Fruit fly (Drosophila melanogaster) whole organism, pupa: ENCODE measurements around the gene Ranbp21.

Experiments used
- CG10348 ChIP-seq: fragments of 200-800 bp; sonication (Bioruptor generic); IDR thresholded peaks from 2 replicates; pipeline ENCODE4 v1.3.6; 2022; ENCODE audit warnings: missing biosample characterization, missing genetic modification characterization
- CG12605 ChIP-seq: fragments of 200-800 bp; sonication (Bioruptor generic); IDR thresholded peaks from 2 replicates; pipeline ENCODE4 v1.3.6; 2022; ENCODE audit warnings: missing biosample characterization, missing genetic modification characterization
- CG13204 ChIP-seq: fragments of 200-800 bp; sonication (Bioruptor generic); optimal IDR thresholded peaks from 2 replicates; lab custom pipeline; 2018; ENCODE audit warnings: missing biosample characterization, mild to moderate bottlenecking, missing genetic modification characterization, moderate library complexity
- CG14655 ChIP-seq: fragments of 200-800 bp; sonication (Bioruptor generic); optimal IDR thresholded peaks from 3 replicates; lab custom pipeline; 2017; ENCODE audit warnings: mild to moderate bottlenecking, missing biosample characterization, missing genetic modification reagents, missing genetic modification characterization
- CG15710 ChIP-seq: fragments of 200-800 bp; sonication (Bioruptor generic); optimal IDR thresholded peaks from 2 replicates; lab custom pipeline; 2018; ENCODE audit warnings: missing biosample characterization, mild to moderate bottlenecking, missing genetic modification characterization, moderate library complexity
- CG17806 ChIP-seq: fragments of 200-800 bp; sonication (Bioruptor generic); optimal IDR thresholded peaks from 2 replicates; lab custom pipeline; 2018; ENCODE audit warnings: missing biosample characterization, mild to moderate bottlenecking, missing genetic modification characterization, moderate library complexity
- CG32121 ChIP-seq: fragments of 200-800 bp; sonication (Bioruptor generic); IDR thresholded peaks from 2 replicates; pipeline ENCODE4 v1.3.6; 2022; ENCODE audit warnings: missing biosample characterization, missing genetic modification characterization
- CG34367 ChIP-seq: fragments of 200-800 bp; sonication (Bioruptor generic); optimal IDR thresholded peaks from 2 replicates; lab custom pipeline; 2018; ENCODE audit warnings: missing biosample characterization, mild to moderate bottlenecking, missing genetic modification characterization
- CG4496 ChIP-seq: fragments of 200-800 bp; sonication (Bioruptor generic); IDR thresholded peaks from 3 replicates; pipeline ENCODE4 v1.3.6; 2022; ENCODE audit warnings: missing biosample characterization, missing genetic modification characterization
- CG8159 ChIP-seq: fragments of 200-800 bp; sonication (Bioruptor generic); optimal IDR thresholded peaks from 3 replicates; lab custom pipeline; 2018; ENCODE audit warnings: missing biosample characterization, mild to moderate bottlenecking, missing genetic modification characterization, moderate library complexity
- CG8301 ChIP-seq: fragments of 200-800 bp; sonication (Bioruptor generic); optimal IDR thresholded peaks from 2 replicates; lab custom pipeline; 2018; ENCODE audit warnings: missing biosample characterization, mild to moderate bottlenecking, missing genetic modification characterization
- CG9948 ChIP-seq: fragments of 200-800 bp; sonication (Bioruptor generic); optimal IDR thresholded peaks from 2 replicates; lab custom pipeline; 2018; ENCODE audit warnings: missing biosample characterization, mild to moderate bottlenecking, missing genetic modification characterization, moderate library complexity
- D1 ChIP-seq: fragments of 200-800 bp; sonication (Bioruptor generic); optimal IDR thresholded peaks from 2 replicates; lab custom pipeline; 2018; ENCODE audit warnings: missing biosample characterization, mild to moderate bottlenecking, missing genetic modification characterization, moderate library complexity
- EcR ChIP-seq: fragments of 200-800 bp; sonication (Bioruptor generic); optimal IDR thresholded peaks from 3 replicates; lab custom pipeline; 2019; ENCODE audit warnings: missing biosample characterization, missing genetic modification characterization, mild to moderate bottlenecking, moderate library complexity, missing genetic modification reagents
- Ets98B ChIP-seq: fragments of 200-800 bp; sonication (Bioruptor generic); IDR thresholded peaks from 2 replicates; pipeline ENCODE4 v1.3.6; 2022; ENCODE audit warnings: missing biosample characterization, missing genetic modification characterization
- Pif1A ChIP-seq: fragments of 200-800 bp; sonication (Bioruptor generic); optimal IDR thresholded peaks from 3 replicates; lab custom pipeline; 2016; ENCODE audit warnings: missing biosample characterization, missing genetic modification characterization
- Pif1B ChIP-seq: fragments of 200-800 bp; sonication (Bioruptor generic); optimal IDR thresholded peaks from 3 replicates; lab custom pipeline; 2016; ENCODE audit warnings: missing biosample characterization, missing genetic modification characterization
- Snoo ChIP-seq: fragments of 200-800 bp; sonication (Bioruptor generic); optimal IDR thresholded peaks from 3 replicates; lab custom pipeline; 2017; ENCODE audit warnings: missing biosample characterization, mild to moderate bottlenecking, missing genetic modification characterization, inconsistent platforms
- fd96Ca ChIP-seq: fragments of 200-800 bp; sonication (Bioruptor generic); IDR thresholded peaks from 3 replicates; pipeline ENCODE4 v1.3.6; 2022; ENCODE audit warnings: missing biosample characterization, missing genetic modification characterization
- gl ChIP-seq: fragments of 200-800 bp; sonication (Bioruptor generic); optimal IDR thresholded peaks from 2 replicates; lab custom pipeline; 2018; ENCODE audit warnings: missing biosample characterization, mild to moderate bottlenecking, missing genetic modification characterization
- rn ChIP-seq: fragments of 200-800 bp; sonication (Bioruptor generic); IDR thresholded peaks from 2 replicates; pipeline ENCODE4 v1.3.6; 2022; ENCODE audit warnings: missing biosample characterization, missing genetic modification characterization

Ranbp21 gene

dm6 chrX:19603953-19604352, 48.1 kb downstream of the Ranbp21 start:
- TF ChIP-seq CG8301 (tag; lab: Kevin White, UChicago) (peak; percentile 83), rn (peak; percentile 59), CG17806 (tag; lab: Kevin White, UChicago) (peak; percentile 77), D1 (tag; lab: Kevin White, UChicago) (no peak), CG13204 (peak; percentile 15), CG32121 (GFP tag; lab: Robert Waterston, UW) (peak; percentile 82), CG14655 (GFP tag; lab: Kevin White, UChicago) (peak; percentile 87), CG8159 (peak; percentile 72), CG10348 (GFP tag; lab: Robert Waterston, UW) (peak; percentile 26; the same call in 1 of the 2 replicates), CG4496 (peak; percentile 92), Snoo (tag; lab: Kevin White, UChicago) (peak; percentile 72), Pif1A (GFP tag; lab: Kevin White, UChicago) (peak; percentile 72), CG9948 (tag; lab: Kevin White, UChicago) (peak; percentile 73), EcR (GFP tag; lab: Kevin White, UChicago) (no peak), CG34367 (tag; lab: Kevin White, UChicago) (peak; percentile 55), Pif1B (GFP tag; lab: Kevin White, UChicago) (peak; percentile 73), Ets98B (peak; percentile 89), CG12605 (GFP tag; lab: Robert Waterston, UW) (peak; percentile 72), gl (peak; percentile 23), CG15710 (tag; lab: Kevin White, UChicago) (peak; percentile 58), fd96Ca (GFP tag; lab: Robert Waterston, UW) (peak; percentile 82)

dm6 chrX:19602483-19602882, 49.6 kb downstream of the Ranbp21 start:
- no peak for TF ChIP-seq CG9948 (tag; lab: Kevin White, UChicago)
- no peak for TF ChIP-seq CG14655 (GFP tag; lab: Kevin White, UChicago)
- TF ChIP-seq, all 21 proteins: peak for 0

dm6 chrX:19601644-19602043, 50.4 kb downstream of the Ranbp21 start, which contains the start of gene CG14220:
Gene CG14220, minus strand, starts transcription at chrX:19601851.
- no peak for TF ChIP-seq CG15710 (tag; lab: Kevin White, UChicago)
- no peak for TF ChIP-seq CG17806 (tag; lab: Kevin White, UChicago)
- no peak for TF ChIP-seq EcR (GFP tag; lab: Kevin White, UChicago)
- no peak for TF ChIP-seq CG8159
- no peak for TF ChIP-seq Snoo (tag; lab: Kevin White, UChicago)
- no peak for TF ChIP-seq Ets98B
- no peak for TF ChIP-seq fd96Ca (GFP tag; lab: Robert Waterston, UW)
- TF ChIP-seq CG12605 (GFP tag; lab: Robert Waterston, UW) = no peak
- TF ChIP-seq Pif1A (GFP tag; lab: Kevin White, UChicago) = no peak
- no peak for TF ChIP-seq CG34367 (tag; lab: Kevin White, UChicago)
- TF ChIP-seq CG10348 (GFP tag; lab: Robert Waterston, UW) = no peak
- no peak for TF ChIP-seq rn
- no peak for TF ChIP-seq CG32121 (GFP tag; lab: Robert Waterston, UW)
- no peak for TF ChIP-seq CG14655 (GFP tag; lab: Kevin White, UChicago)
- no peak for TF ChIP-seq CG8301 (tag; lab: Kevin White, UChicago)
- TF ChIP-seq CG4496 = no peak
- TF ChIP-seq Pif1B (GFP tag; lab: Kevin White, UChicago) = no peak
- no peak for TF ChIP-seq CG13204
- no peak for TF ChIP-seq D1 (tag; lab: Kevin White, UChicago)
- TF ChIP-seq gl = no peak

dm6 chrX:19598503-19598902, 53.6 kb downstream of the Ranbp21 start:
- TF ChIP-seq gl (no peak), D1 (tag; lab: Kevin White, UChicago) (no peak), fd96Ca (GFP tag; lab: Robert Waterston, UW) (no peak), CG10348 (GFP tag; lab: Robert Waterston, UW) (no peak), Snoo (tag; lab: Kevin White, UChicago) (no peak), CG8301 (tag; lab: Kevin White, UChicago) (no peak), CG13204 (no peak), CG15710 (tag; lab: Kevin White, UChicago) (no peak), Pif1B (GFP tag; lab: Kevin White, UChicago) (no peak), CG17806 (tag; lab: Kevin White, UChicago) (no peak), CG9948 (tag; lab: Kevin White, UChicago) (no peak), rn (no peak), CG4496 (no peak), CG8159 (no peak), CG14655 (GFP tag; lab: Kevin White, UChicago) (no peak), CG12605 (GFP tag; lab: Robert Waterston, UW) (no peak), Ets98B (no peak)

dm6 chrX:19597684-19598363, 54.2 kb downstream of the Ranbp21 start, which contains the start of gene RpS10b:
Gene RpS10b, plus strand, starts transcription at chrX:19598031.
- TF ChIP-seq Ets98B (peak; percentile 41), Snoo (tag; lab: Kevin White, UChicago) (peak; percentile 93), D1 (tag; lab: Kevin White, UChicago) (no peak), CG8301 (tag; lab: Kevin White, UChicago) (peak; percentile 47), CG32121 (GFP tag; lab: Robert Waterston, UW) (no peak), CG9948 (tag; lab: Kevin White, UChicago) (peak; percentile 3), EcR (GFP tag; lab: Kevin White, UChicago) (no peak), CG15710 (tag; lab: Kevin White, UChicago) (peak; percentile 67), CG34367 (tag; lab: Kevin White, UChicago) (peak; percentile 78), gl (peak; percentile 73), CG8159 (peak; percentile 63), fd96Ca (GFP tag; lab: Robert Waterston, UW) (no peak), rn (no peak), CG12605 (GFP tag; lab: Robert Waterston, UW) (peak; percentile 79), CG4496 (peak; percentile 92), Pif1B (GFP tag; lab: Kevin White, UChicago) (peak; percentile 78), CG14655 (GFP tag; lab: Kevin White, UChicago) (peak; percentile 60), CG10348 (GFP tag; lab: Robert Waterston, UW) (no peak), CG17806 (tag; lab: Kevin White, UChicago) (peak; percentile 28), Pif1A (GFP tag; lab: Kevin White, UChicago) (peak; percentile 85), CG13204 (peak; percentile 73)
